Worm (Caenorhabditis elegans) whole organism, L3 larva: ENCODE data around the gene sri-19.
A peak's percentile ranks its signal among the peaks of the same experiment; 100 is the strongest.

Experiments used
- ceh-9 ChIP-seq: sonication (generic microtip); optimal IDR thresholded peaks from 2 replicates; lab custom pipeline; 2018; ENCODE audit warnings: missing biosample characterization, missing genetic modification characterization
- egl-27 ChIP-seq: sonication (generic microtip); optimal IDR thresholded peaks from 4 replicates; lab custom pipeline; 2017; ENCODE audit warnings: missing biosample characterization, missing genetic modification reagents, missing genetic modification characterization
- elt-2 ChIP-seq: sonication (generic microtip); optimal IDR thresholded peaks from 2 replicates; lab custom pipeline; 2016; ENCODE audit warnings: missing genetic modification reagents, mild to moderate bottlenecking, missing genetic modification characterization, missing compliant biosample characterization
- lin-39 ChIP-seq: fragments of 150-350 bp; optimal IDR thresholded peaks from 2 replicates; lab custom pipeline; 2018; ENCODE audit warnings: missing biosample characterization, missing genetic modification reagents, missing genetic modification characterization
- mdl-1 ChIP-seq: fragments of 150-350 bp; optimal IDR thresholded peaks from 2 replicates; lab custom pipeline; 2014; ENCODE audit warnings: missing biosample characterization, missing genetic modification characterization
- nhr-77 ChIP-seq: fragments of 150-350 bp; optimal IDR thresholded peaks from 2 replicates; lab custom pipeline; 2014; ENCODE audit warnings: missing biosample characterization, missing genetic modification characterization
- pha-4 ChIP-seq: fragments of 150-350 bp; optimal IDR thresholded peaks from 2 replicates; lab custom pipeline; 2014; ENCODE audit warnings: missing biosample characterization, missing genetic modification reagents, missing genetic modification characterization
- snpc-4 ChIP-seq: fragments of 150-350 bp; optimal IDR thresholded peaks from 2 replicates; lab custom pipeline; 2014; ENCODE audit warnings: missing biosample characterization, missing genetic modification characterization

ce11 chrIV:10936906-10937540 is 21.1 kb upstream of the sri-19 start, which contains the start of gene fic-1:
- TF ChIP-seq lin-39: no peak
- peak; percentile 73 for TF ChIP-seq snpc-4
- no peak for TF ChIP-seq egl-27 (tag; lab: Kevin White, UChicago)
- no peak for TF ChIP-seq ceh-9 (tag; lab: Kevin White, UChicago)
- TF ChIP-seq pha-4 (tag; lab: Kevin White, UChicago): peak; percentile 92
- peak; percentile 28 for TF ChIP-seq elt-2
- no peak for TF ChIP-seq nhr-77 (tag; lab: Kevin White, UChicago)
- no peak for TF ChIP-seq mdl-1 (tag; lab: Kevin White, UChicago)
